Fruit fly (Drosophila melanogaster) whole organism, embryonic: ENCODE data around the gene Datp.

Source experiments
- CG10209 ChIP-seq: fragments of 200-800 bp; sonication (Bioruptor generic); optimal IDR thresholded peaks from 3 replicates; lab custom pipeline; 2017; ENCODE audit warnings: missing biosample characterization, mild to moderate bottlenecking, missing genetic modification characterization, missing genetic modification reagents
- CG10565 ChIP-seq: fragments of 200-800 bp; sonication (Bioruptor generic); optimal IDR thresholded peaks from 3 replicates; lab custom pipeline; 2016; ENCODE audit warnings: missing biosample characterization, mild to moderate bottlenecking, missing genetic modification characterization
- CG13287 ChIP-seq: fragments of 200-800 bp; sonication (Bioruptor generic); IDR thresholded peaks from 2 replicates; pipeline ENCODE4 v1.3.6; 2022; ENCODE audit warnings: missing biosample characterization, missing genetic modification characterization; ENCODE audit not compliant: partially characterized antibody
- CG13296 ChIP-seq: fragments of 200-800 bp; sonication (Bioruptor generic); optimal IDR thresholded peaks from 3 replicates; lab custom pipeline; 2018; ENCODE audit warnings: missing biosample characterization, mild to moderate bottlenecking, missing genetic modification characterization
- CG13894 ChIP-seq: fragments of 200-800 bp; sonication (Bioruptor generic); optimal IDR thresholded peaks from 3 replicates; lab custom pipeline; 2018; ENCODE audit warnings: missing biosample characterization, mild to moderate bottlenecking, missing genetic modification characterization, moderate library complexity
- CG16779 ChIP-seq: fragments of 200-800 bp; sonication (Bioruptor generic); IDR thresholded peaks from 2 replicates; pipeline ENCODE4 v1.3.6; 2022; ENCODE audit warnings: missing biosample characterization, missing genetic modification characterization
- CG1832 ChIP-seq: fragments of 200-800 bp; sonication (Bioruptor generic); optimal IDR thresholded peaks from 2 replicates; lab custom pipeline; 2017; ENCODE audit warnings: missing biosample characterization, mild to moderate bottlenecking, missing genetic modification characterization, inconsistent platforms
- CG3065 ChIP-seq: fragments of 200-800 bp; sonication (Bioruptor generic); optimal IDR thresholded peaks from 2 replicates; lab custom pipeline; 2016; ENCODE audit warnings: missing biosample characterization, missing genetic modification characterization
- CG33557 ChIP-seq: fragments of 200-800 bp; sonication (Bioruptor generic); optimal IDR thresholded peaks from 2 replicates; lab custom pipeline; 2019; ENCODE audit warnings: missing biosample characterization, mild to moderate bottlenecking, missing genetic modification characterization, moderate library complexity
- CG4424 ChIP-seq: fragments of 200-800 bp; sonication (Bioruptor generic); optimal IDR thresholded peaks from 3 replicates; lab custom pipeline; 2016; ENCODE audit warnings: missing biosample characterization, missing genetic modification characterization
- CG4617 ChIP-seq: fragments of 200-800 bp; sonication (Bioruptor generic); optimal IDR thresholded peaks from 3 replicates; lab custom pipeline; 2016; ENCODE audit warnings: missing biosample characterization, missing genetic modification characterization, borderline replicate concordance
- CG4854 ChIP-seq: fragments of 200-800 bp; sonication (Bioruptor generic); optimal IDR thresholded peaks from 2 replicates; lab custom pipeline; 2016; ENCODE audit warnings: missing biosample characterization, missing genetic modification characterization, inconsistent platforms
- CG7987 ChIP-seq: fragments of 200-800 bp; sonication (Bioruptor generic); optimal IDR thresholded peaks from 2 replicates; lab custom pipeline; 2018; ENCODE audit warnings: missing biosample characterization, mild to moderate bottlenecking, missing genetic modification characterization, moderate library complexity
- CG9215 ChIP-seq: fragments of 200-800 bp; sonication (Bioruptor generic); IDR thresholded peaks from 2 replicates; pipeline ENCODE4 v1.3.6; 2022; ENCODE audit warnings: missing biosample characterization, missing genetic modification characterization
- CG9932 ChIP-seq: fragments of 200-800 bp; sonication (Bioruptor generic); IDR thresholded peaks from 2 replicates; pipeline ENCODE4 v1.3.6; 2022; ENCODE audit warnings: missing biosample characterization, missing genetic modification characterization
- CHES-1-like ChIP-seq: fragments of 200-800 bp; sonication (Bioruptor generic); optimal IDR thresholded peaks from 2 replicates; lab custom pipeline; 2016; ENCODE audit warnings: missing biosample characterization, missing genetic modification characterization
- D19A ChIP-seq: fragments of 200-800 bp; optimal IDR thresholded peaks from 3 replicates; lab custom pipeline; 2019; ENCODE audit warnings: missing biosample characterization, mild to moderate bottlenecking, missing genetic modification characterization, moderate library complexity
- Dip2 ChIP-seq: fragments of 200-800 bp; sonication (Bioruptor generic); IDR thresholded peaks from 2 replicates; pipeline ENCODE4 v1.3.6; 2022; ENCODE audit warnings: missing biosample characterization, missing genetic modification characterization
- Dll ChIP-seq: fragments of 200-800 bp; sonication (Bioruptor generic); IDR thresholded peaks from 4 replicates; pipeline ENCODE4 v1.3.6; 2022; ENCODE audit warnings: missing biosample characterization, missing genetic modification characterization; ENCODE audit not compliant: partially characterized antibody
- H15 ChIP-seq: fragments of 200-800 bp; sonication (Bioruptor generic); IDR thresholded peaks from 3 replicates; pipeline ENCODE4 v1.3.6; 2022; ENCODE audit warnings: missing biosample characterization, missing genetic modification characterization
- Hmx ChIP-seq: fragments of 200-800 bp; sonication (Bioruptor generic); optimal IDR thresholded peaks from 2 replicates; lab custom pipeline; 2016; ENCODE audit warnings: missing biosample characterization, missing genetic modification characterization
- Mad ChIP-seq: fragments of 200-800 bp; sonication (Bioruptor generic); optimal IDR thresholded peaks from 2 replicates; lab custom pipeline; 2016; ENCODE audit warnings: missing biosample characterization, missing genetic modification characterization
- Sin3A ChIP-seq: fragments of >200 bp; optimal IDR thresholded peaks from 2 replicates; lab custom pipeline; 2018
- Six4 ChIP-seq: fragments of 200-800 bp; sonication (Bioruptor generic); optimal IDR thresholded peaks from 2 replicates; lab custom pipeline; 2016; ENCODE audit warnings: missing biosample characterization, missing genetic modification characterization
- Spps ChIP-seq: fragments of 200-800 bp; sonication (Bioruptor generic); optimal IDR thresholded peaks from 2 replicates; lab custom pipeline; 2018; ENCODE audit warnings: missing biosample characterization, mild to moderate bottlenecking, missing genetic modification characterization
- Tbp ChIP-seq: fragments of >200 bp; optimal IDR thresholded peaks from 2 replicates; lab custom pipeline; 2018; ENCODE audit warnings: missing biosample characterization, missing genetic modification characterization
- aop ChIP-seq: fragments of 200-800 bp; sonication (Bioruptor generic); IDR thresholded peaks from 2 replicates; pipeline ENCODE4 v1.3.6; 2022; ENCODE audit warnings: missing biosample characterization, missing genetic modification characterization
- bsh ChIP-seq, 2 experiments: fragments of 200-800 bp; sonication (Bioruptor generic); optimal IDR thresholded peaks; 2 replicates each; lab custom pipeline; 2017 to 2018; ENCODE audit warnings: mild to moderate bottlenecking in 2 of 2, missing biosample characterization in 2 of 2, missing genetic modification characterization in 2 of 2, moderate library complexity in 1 of 2
- cg ChIP-seq: fragments of 200-800 bp; sonication (Bioruptor generic); optimal IDR thresholded peaks from 3 replicates; lab custom pipeline; 2019; ENCODE audit warnings: missing biosample characterization, mild to moderate bottlenecking, missing genetic modification characterization, moderate library complexity
- chn ChIP-seq: fragments of 200-800 bp; sonication (Bioruptor generic); optimal IDR thresholded peaks from 2 replicates; lab custom pipeline; 2016; ENCODE audit warnings: missing biosample characterization, missing genetic modification characterization
- exex ChIP-seq: fragments of 200-800 bp; sonication (Bioruptor generic); optimal IDR thresholded peaks from 4 replicates; lab custom pipeline; 2018; ENCODE audit warnings: missing biosample characterization, mild to moderate bottlenecking, missing genetic modification characterization, moderate library complexity
- knrl ChIP-seq: fragments of 200-800 bp; sonication (Bioruptor generic); IDR thresholded peaks from 3 replicates; pipeline ENCODE4 v1.3.6; 2022; ENCODE audit warnings: missing biosample characterization, missing genetic modification characterization; ENCODE audit not compliant: partially characterized antibody
- lola ChIP-seq, 3 experiments: fragments of >200 bp in 2 of 3; fragments of 200-800 bp in 1 of 3; sonication (Bioruptor generic) in 1 of 3; optimal IDR thresholded peaks; 2 replicates each; lab custom pipeline; 2017 to 2019; ENCODE audit warnings: missing biosample characterization in 3 of 3, missing genetic modification characterization in 3 of 3, mild to moderate bottlenecking in 1 of 3, moderate library complexity in 1 of 3
- lov ChIP-seq, 2 experiments: fragments of 200-800 bp in 1 of 2; fragments of >200 bp in 1 of 2; sonication (Bioruptor generic) in 1 of 2; IDR thresholded peaks in 1 of 2; optimal IDR thresholded peaks in 1 of 2; 2 replicates in 1 of 2; 3 replicates in 1 of 2; pipeline versions ENCODE4 v1.3.6 to Lab custom; 2017 to 2022; ENCODE audit warnings: missing biosample characterization in 1 of 2, missing genetic modification characterization in 1 of 2
- mam ChIP-seq: fragments of 200-800 bp; sonication (Bioruptor generic); optimal IDR thresholded peaks from 3 replicates; lab custom pipeline; 2016; ENCODE audit warnings: missing biosample characterization, missing genetic modification characterization
- onecut ChIP-seq: fragments of 200-800 bp; sonication (Bioruptor generic); IDR thresholded peaks from 2 replicates; pipeline ENCODE4 v1.3.6; 2022; ENCODE audit warnings: missing biosample characterization, missing genetic modification characterization
- pho ChIP-seq: fragments of 200-800 bp; sonication (Bioruptor generic); optimal IDR thresholded peaks from 2 replicates; lab custom pipeline; 2016; ENCODE audit warnings: missing biosample characterization, missing genetic modification characterization
- prd ChIP-seq, 3 experiments: fragments of >200 bp in 2 of 3; fragments of 200-800 bp in 1 of 3; sonication (Bioruptor generic) in 1 of 3; optimal IDR thresholded peaks in 2 of 3; IDR thresholded peaks in 1 of 3; 2 replicates in 2 of 3; 3 replicates in 1 of 3; pipeline versions ENCODE4 v1.3.6 to Lab custom; 2017 to 2022; ENCODE audit warnings: missing biosample characterization in 1 of 3, missing genetic modification characterization in 1 of 3
- pros ChIP-seq: fragments of 200-800 bp; sonication (Bioruptor generic); optimal IDR thresholded peaks from 3 replicates; lab custom pipeline; 2019; ENCODE audit warnings: missing biosample characterization, mild to moderate bottlenecking, missing genetic modification characterization, moderate library complexity
- psq ChIP-seq: fragments of 200-800 bp; sonication (Bioruptor generic); optimal IDR thresholded peaks from 2 replicates; lab custom pipeline; 2017; ENCODE audit warnings: missing biosample characterization, missing genetic modification characterization
- pum ChIP-seq: fragments of 200-800 bp; sonication (Bioruptor generic); optimal IDR thresholded peaks from 2 replicates; lab custom pipeline; 2016; ENCODE audit warnings: missing biosample characterization, missing genetic modification characterization
- ranshi ChIP-seq: fragments of 200-800 bp; sonication (Bioruptor generic); IDR thresholded peaks from 2 replicates; pipeline ENCODE4 v1.3.6; 2022; ENCODE audit warnings: missing biosample characterization, missing genetic modification characterization
- scrt ChIP-seq: fragments of 200-800 bp; sonication (Bioruptor generic); optimal IDR thresholded peaks from 2 replicates; lab custom pipeline; 2018; ENCODE audit warnings: missing biosample characterization, mild to moderate bottlenecking, missing genetic modification characterization, moderate library complexity
- sens-2 ChIP-seq: fragments of 200-800 bp; sonication (Bioruptor generic); IDR thresholded peaks from 2 replicates; pipeline ENCODE4 v1.3.6; 2022; ENCODE audit warnings: missing biosample characterization, missing genetic modification characterization
- sob ChIP-seq: fragments of 200-800 bp; sonication (Bioruptor generic); IDR thresholded peaks from 2 replicates; pipeline ENCODE4 v1.3.6; 2022; ENCODE audit warnings: missing biosample characterization, missing genetic modification characterization
- unc-4 ChIP-seq: fragments of 200-800 bp; sonication (Bioruptor generic); IDR thresholded peaks from 2 replicates; pipeline ENCODE4 v1.3.6; 2022; ENCODE audit warnings: missing biosample characterization, missing genetic modification characterization; ENCODE audit not compliant: partially characterized antibody
- unpg ChIP-seq: fragments of 200-800 bp; sonication (Bioruptor generic); optimal IDR thresholded peaks from 3 replicates; lab custom pipeline; 2018; ENCODE audit warnings: missing biosample characterization, mild to moderate bottlenecking, missing genetic modification characterization, moderate library complexity
- yki ChIP-seq: fragments of >200 bp; optimal IDR thresholded peaks from 3 replicates; lab custom pipeline; 2018

Datp gene

dm6 chr2L:9984078-9984772 is 45.6 kb upstream of the Datp start, which contains the start of gene bib (continued):
- TF ChIP-seq CG10209 (GFP tag; lab: Kevin White, UChicago): peak; percentile 85
- TF ChIP-seq pum: peak; percentile 6
- 0 out of 2 replicates have a peak, but pooled peaks have one; percentile 42 for TF ChIP-seq CG16779 (GFP tag; lab: Robert Waterston, UW)
- TF ChIP-seq Dll (GFP tag; lab: Robert Waterston, UW): no peak
- TF ChIP-seq CG10565: peak; percentile 34
- no peak for TF ChIP-seq lov (optimal IDR thresholded peaks at IDR 0.05; lab: Kevin White, UChicago)
- peak; percentile 64; the same call in 1 of the 3 replicates for TF ChIP-seq lov (GFP tag; IDR thresholded peaks at IDR 0.05; lab: Robert Waterston, UW)
- peak; percentile 61 for TF ChIP-seq chn (GFP tag; lab: Kevin White, UChicago)
- TF ChIP-seq CG3065 (GFP tag; lab: Kevin White, UChicago): peak; percentile 51
- TF ChIP-seq Spps: peak; percentile 67
- TF ChIP-seq CG4617 (GFP tag; lab: Kevin White, UChicago): peak; percentile 59
- TF ChIP-seq aop (GFP tag; lab: Robert Waterston, UW): no peak
- TF ChIP-seq CG4854 (GFP tag; lab: Kevin White, UChicago): peak; percentile 54
- peak; percentile 8 for TF ChIP-seq Mad (GFP tag; lab: Kevin White, UChicago)
- 0 out of 2 replicates have a peak, but pooled peaks have one; percentile 18 for TF ChIP-seq sob
- peak; percentile 14; the same call in 1 of the 2 replicates for TF ChIP-seq ranshi
- TF ChIP-seq pros (GFP tag; lab: Kevin White, UChicago): peak; percentile 60
- peak; percentile 73 for TF ChIP-seq CG13296
- peak; percentile 10 for TF ChIP-seq cg
- TF ChIP-seq lola (GFP tag; optimal IDR thresholded peaks at IDR 0.05; lab: Kevin White, UChicago): peak in 1 of 3 experiments; percentile 92
- TF ChIP-seq scrt (GFP tag; lab: Kevin White, UChicago): peak; percentile 94
- TF ChIP-seq onecut (GFP tag; lab: Robert Waterston, UW): peak; percentile 75
- TF ChIP-seq CG4424 (GFP tag; lab: Kevin White, UChicago): peak; percentile 90
- peak; percentile 70 to 89 for TF ChIP-seq bsh (GFP tag; optimal IDR thresholded peaks at IDR 0.05; lab: Kevin White, UChicago)
- no peak for TF ChIP-seq Tbp (GFP tag; lab: Kevin White, UChicago)
- TF ChIP-seq Six4 (GFP tag; lab: Kevin White, UChicago): peak; percentile 81
- TF ChIP-seq prd (optimal IDR thresholded peaks at IDR 0.05; lab: Kevin White, UChicago): no peak
- peak; percentile 81 for TF ChIP-seq prd (GFP tag; IDR thresholded peaks at IDR 0.05; lab: Robert Waterston, UW)
- no peak for TF ChIP-seq unc-4 (GFP tag; lab: Robert Waterston, UW)
- peak; percentile 55 for TF ChIP-seq psq (GFP tag; lab: Kevin White, UChicago)
- TF ChIP-seq CG1832 (GFP tag; lab: Kevin White, UChicago): no peak
- no peak for TF ChIP-seq CG9932 (GFP tag; lab: Robert Waterston, UW)
- peak; percentile 57 for TF ChIP-seq CG9215 (GFP tag; lab: Robert Waterston, UW)
- no peak for TF ChIP-seq yki
- peak; percentile 84 for TF ChIP-seq unpg
- TF ChIP-seq pho (GFP tag; lab: Kevin White, UChicago): no peak
- TF ChIP-seq sens-2 (GFP tag; lab: Robert Waterston, UW): peak; percentile 42; the same call in 1 of the 2 replicates
- TF ChIP-seq CG33557 (GFP tag; lab: Kevin White, UChicago): peak; percentile 88
- TF ChIP-seq CG13894 (tag; lab: Kevin White, UChicago): peak; percentile 18
- TF ChIP-seq exex (tag; lab: Kevin White, UChicago): peak; percentile 31
- TF ChIP-seq CG7987 (GFP tag; lab: Kevin White, UChicago): no peak
- no peak for TF ChIP-seq Sin3A (lab: Kevin White, UChicago)
- peak; percentile 87 for TF ChIP-seq D19A
- peak; percentile 64; the same call in 1 of the 3 replicates for TF ChIP-seq H15
- TF ChIP-seq CG13287 (GFP tag; lab: Robert Waterston, UW): no peak
- no peak for TF ChIP-seq Hmx (GFP tag; lab: Kevin White, UChicago)
- TF ChIP-seq knrl (GFP tag; lab: Robert Waterston, UW): no peak
- no peak for TF ChIP-seq Dip2 (GFP tag; lab: Robert Waterston, UW)
- peak; percentile 21 for TF ChIP-seq CHES-1-like (GFP tag; lab: Kevin White, UChicago)
- peak; percentile 4 for TF ChIP-seq mam (GFP tag; lab: Kevin White, UChicago)
